Worm (Caenorhabditis elegans) whole organism, L4 larva: ENCODE data around the gene srw-60.
A peak's percentile ranks its signal among the peaks of the same experiment; 100 is the strongest.

Source experiments
- D1046.2 ChIP-seq: fragments of 200-800 bp; sonication (Bioruptor generic); IDR thresholded peaks from 2 replicates; pipeline ENCODE4 v1.3.6; 2022; ENCODE audit warnings: missing genetic modification characterization, missing compliant biosample characterization
- F37D6.2 ChIP-seq: sonication (generic microtip); optimal IDR thresholded peaks from 2 replicates; lab custom pipeline; 2016; ENCODE audit warnings: mild to moderate bottlenecking, missing genetic modification characterization, missing compliant biosample characterization
- R02D3.7 ChIP-seq: fragments of 150-350 bp; sonication (generic microtip); optimal IDR thresholded peaks from 3 replicates; lab custom pipeline; 2014; ENCODE audit warnings: missing biosample characterization, missing genetic modification characterization
- T26A8.4 ChIP-seq: fragments of 200-800 bp; sonication (Bioruptor generic); IDR thresholded peaks from 2 replicates; pipeline ENCODE4 v1.3.6; 2022; ENCODE audit warnings: missing genetic modification characterization, missing compliant biosample characterization
- Y105C5A.15 ChIP-seq: fragments of 200-800 bp; sonication (Bioruptor generic); IDR thresholded peaks from 2 replicates; pipeline ENCODE4 v1.3.6; 2022; ENCODE audit warnings: missing genetic modification characterization, missing compliant biosample characterization
- Y75B8A.6 ChIP-seq: fragments of 200-800 bp; sonication (Bioruptor generic); IDR thresholded peaks from 2 replicates; pipeline ENCODE4 v1.3.6; 2022; ENCODE audit warnings: missing genetic modification reagents, missing genetic modification characterization, missing compliant biosample characterization
- aly-2 ChIP-seq: sonication (generic microtip); optimal IDR thresholded peaks from 2 replicates; lab custom pipeline; 2018; ENCODE audit warnings: missing biosample characterization, missing genetic modification characterization
- arid-1 ChIP-seq: fragments of 200-800 bp; sonication (Bioruptor generic); conservative IDR thresholded peaks from 2 replicates; pipeline ENCODE4 v1.3.6; 2022; ENCODE audit warnings: missing genetic modification reagents, missing genetic modification characterization, missing compliant biosample characterization
- attf-4 ChIP-seq: sonication (generic microtip); optimal IDR thresholded peaks from 3 replicates; lab custom pipeline; 2017; ENCODE audit warnings: missing biosample characterization, missing genetic modification characterization
- ceh-20 ChIP-seq: fragments of 200-800 bp; sonication (Bioruptor generic); IDR thresholded peaks from 2 replicates; pipeline ENCODE4 v1.3.6; 2022; ENCODE audit warnings: missing genetic modification reagents, missing genetic modification characterization, missing compliant biosample characterization
- ceh-32 ChIP-seq: sonication (generic microtip); optimal IDR thresholded peaks from 2 replicates; lab custom pipeline; 2016; ENCODE audit warnings: mild to moderate bottlenecking, missing genetic modification characterization, missing compliant biosample characterization; ENCODE audit not compliant: poor library complexity
- ceh-62 ChIP-seq: sonication (generic microtip); optimal IDR thresholded peaks from 2 replicates; lab custom pipeline; 2017; ENCODE audit warnings: missing biosample characterization, missing genetic modification characterization
- ceh-82 ChIP-seq: sonication (generic microtip); optimal IDR thresholded peaks from 2 replicates; lab custom pipeline; 2017; ENCODE audit warnings: missing biosample characterization, missing genetic modification characterization
- ces-1 ChIP-seq: fragments of 150-350 bp; sonication (generic microtip); optimal IDR thresholded peaks from 4 replicates; lab custom pipeline; 2014; ENCODE audit warnings: missing biosample characterization, missing genetic modification reagents, missing genetic modification characterization
- cey-2 ChIP-seq: sonication (generic microtip); optimal IDR thresholded peaks from 3 replicates; lab custom pipeline; 2017; ENCODE audit warnings: missing genetic modification characterization, mild to moderate bottlenecking, missing compliant biosample characterization, antibody characterized with exemption, borderline replicate concordance; ENCODE audit not compliant: insufficient read depth
- daf-16 ChIP-seq, 3 experiments: sonication (generic microtip); optimal IDR thresholded peaks; 2 replicates each; lab custom pipeline; 2016 to 2017; ENCODE audit warnings: missing genetic modification characterization in 3 of 3, missing genetic modification reagents in 3 of 3, mild to moderate bottlenecking in 2 of 3, missing compliant biosample characterization in 2 of 3, missing biosample characterization in 1 of 3, moderate library complexity in 1 of 3
- dmd-6 ChIP-seq: fragments of 200-800 bp; sonication (Bioruptor generic); IDR thresholded peaks from 2 replicates; pipeline ENCODE4 v1.3.6; 2022; ENCODE audit warnings: missing genetic modification reagents, missing genetic modification characterization, missing compliant biosample characterization
- dmd-9 ChIP-seq: fragments of 200-800 bp; sonication (Bioruptor generic); IDR thresholded peaks from 2 replicates; pipeline ENCODE4 v1.3.6; 2022; ENCODE audit warnings: missing genetic modification reagents, missing genetic modification characterization, missing compliant biosample characterization
- dpl-1 ChIP-seq: fragments of 150-350 bp; optimal IDR thresholded peaks from 2 replicates; lab custom pipeline; 2014; ENCODE audit warnings: missing biosample characterization, missing genetic modification reagents, missing genetic modification characterization
- dve-1 ChIP-seq: sonication (generic microtip); optimal IDR thresholded peaks from 2 replicates; lab custom pipeline; 2017; ENCODE audit warnings: antibody characterized with exemption, mild to moderate bottlenecking, missing genetic modification characterization, missing compliant biosample characterization; ENCODE audit not compliant: insufficient read depth
- fos-1 ChIP-seq: fragments of 150-350 bp; optimal IDR thresholded peaks from 2 replicates; lab custom pipeline; 2014; ENCODE audit warnings: missing biosample characterization, missing genetic modification characterization
- gei-8 ChIP-seq: fragments of 200-800 bp; sonication (Bioruptor generic); optimal IDR thresholded peaks from 2 replicates; lab custom pipeline; 2018; ENCODE audit warnings: mild to moderate bottlenecking, missing genetic modification characterization, missing compliant biosample characterization
- hif-1 ChIP-seq, 2 experiments: sonication (generic microtip); optimal IDR thresholded peaks; 2 replicates each; lab custom pipeline; 2016 to 2017; ENCODE audit warnings: missing compliant biosample characterization in 2 of 2, missing genetic modification characterization in 2 of 2, missing genetic modification reagents in 2 of 2, missing genotype in 2 of 2, mild to moderate bottlenecking in 1 of 2
- hlh-11 ChIP-seq: fragments of 200-800 bp; sonication (Bioruptor generic); optimal IDR thresholded peaks from 2 replicates; lab custom pipeline; 2018; ENCODE audit warnings: mild to moderate bottlenecking, missing genetic modification characterization, missing compliant biosample characterization
- jun-1 ChIP-seq: fragments of 150-350 bp; optimal IDR thresholded peaks from 2 replicates; lab custom pipeline; 2014; ENCODE audit warnings: missing biosample characterization, missing genetic modification reagents, missing genetic modification characterization
- lim-7 ChIP-seq: fragments of 200-800 bp; sonication (Bioruptor generic); IDR thresholded peaks from 2 replicates; pipeline ENCODE4 v1.3.6; 2022; ENCODE audit warnings: missing genetic modification characterization, missing compliant biosample characterization
- lin-1 ChIP-seq: fragments of 200-800 bp; sonication (Bioruptor generic); IDR thresholded peaks from 2 replicates; pipeline ENCODE4 v1.3.6; 2022; ENCODE audit warnings: missing genetic modification reagents, missing genetic modification characterization, missing compliant biosample characterization
- lin-39 ChIP-seq: fragments of 150-350 bp; optimal IDR thresholded peaks from 2 replicates; lab custom pipeline; 2014; ENCODE audit warnings: missing biosample characterization, missing genetic modification reagents, missing genetic modification characterization
- mep-1 ChIP-seq: fragments of 150-350 bp; sonication (generic microtip); optimal IDR thresholded peaks from 3 replicates; lab custom pipeline; 2014; ENCODE audit warnings: missing biosample characterization, missing genetic modification characterization
- mxl-2 ChIP-seq: fragments of 200-800 bp; sonication (Bioruptor generic); conservative IDR thresholded peaks from 2 replicates; pipeline ENCODE4 v1.3.6; 2022; ENCODE audit warnings: missing genetic modification reagents, missing genetic modification characterization, missing compliant biosample characterization
- nhr-10 ChIP-seq: fragments of 150-350 bp; optimal IDR thresholded peaks from 2 replicates; lab custom pipeline; 2014; ENCODE audit warnings: missing biosample characterization, missing genetic modification characterization
- nhr-28 ChIP-seq: fragments of 150-350 bp; optimal IDR thresholded peaks from 2 replicates; lab custom pipeline; 2014; ENCODE audit warnings: missing biosample characterization, missing genetic modification characterization
- nhr-6 ChIP-seq: fragments of 150-350 bp; optimal IDR thresholded peaks from 2 replicates; lab custom pipeline; 2014; ENCODE audit warnings: missing biosample characterization, missing genetic modification characterization
- nhr-77 ChIP-seq: fragments of 150-350 bp; optimal IDR thresholded peaks from 2 replicates; lab custom pipeline; 2014; ENCODE audit warnings: missing biosample characterization, missing genetic modification characterization
- php-3 ChIP-seq: fragments of 200-800 bp; sonication (Bioruptor generic); IDR thresholded peaks from 2 replicates; pipeline ENCODE4 v1.3.6; 2022; ENCODE audit warnings: missing genetic modification reagents, missing genetic modification characterization, missing compliant biosample characterization
- rbr-2 ChIP-seq: sonication (generic microtip); optimal IDR thresholded peaks from 2 replicates; lab custom pipeline; 2016; ENCODE audit warnings: missing genotype, missing genetic modification characterization, missing compliant biosample characterization
- saeg-2 ChIP-seq: fragments of 200-800 bp; sonication (Bioruptor generic); IDR thresholded peaks from 2 replicates; pipeline ENCODE4 v1.3.6; 2022; ENCODE audit warnings: missing genetic modification reagents, missing genetic modification characterization, missing compliant biosample characterization
- set-16 ChIP-seq: fragments of 200-800 bp; sonication (Bioruptor generic); IDR thresholded peaks from 2 replicates; pipeline ENCODE4 v1.3.6; 2022; ENCODE audit warnings: missing genetic modification reagents, missing genetic modification characterization, missing compliant biosample characterization
- spr-1 ChIP-seq: sonication (generic microtip); optimal IDR thresholded peaks from 2 replicates; lab custom pipeline; 2016; ENCODE audit warnings: mild to moderate bottlenecking, missing genetic modification characterization, missing compliant biosample characterization
- tag-97 ChIP-seq: fragments of 200-800 bp; sonication (Bioruptor generic); IDR thresholded peaks from 2 replicates; pipeline ENCODE4 v1.3.6; 2022; ENCODE audit warnings: missing genetic modification characterization, missing compliant biosample characterization
- tra-1 ChIP-seq: fragments of 200-800 bp; sonication (Bioruptor generic); IDR thresholded peaks from 2 replicates; pipeline ENCODE4 v1.3.6; 2022; ENCODE audit warnings: missing genetic modification reagents, missing genetic modification characterization, missing compliant biosample characterization
- vab-7 ChIP-seq: fragments of 200-800 bp; sonication (Bioruptor generic); IDR thresholded peaks from 2 replicates; pipeline ENCODE4 v1.3.6; 2022; ENCODE audit warnings: missing genetic modification reagents, missing genetic modification characterization, missing compliant biosample characterization
- zfp-3 ChIP-seq: fragments of 200-800 bp; sonication (Bioruptor generic); conservative IDR thresholded peaks from 2 replicates; pipeline ENCODE4 v1.3.6; 2022; ENCODE audit warnings: missing genetic modification reagents, missing genetic modification characterization, missing compliant biosample characterization
- zip-11 ChIP-seq: fragments of 200-800 bp; sonication (Bioruptor generic); IDR thresholded peaks from 2 replicates; pipeline ENCODE4 v1.3.6; 2022; ENCODE audit warnings: missing genetic modification characterization, missing compliant biosample characterization
- zip-2 ChIP-seq: fragments of 150-350 bp; optimal IDR thresholded peaks from 2 replicates; lab custom pipeline; 2014; ENCODE audit warnings: missing biosample characterization, missing genetic modification characterization
- ztf-7 ChIP-seq: fragments of 150-350 bp; optimal IDR thresholded peaks from 2 replicates; lab custom pipeline; 2014; ENCODE audit warnings: missing biosample characterization, missing genetic modification characterization

Gene srw-60

ce11 chrII:2920817-2921458 is 37.5 kb upstream of the srw-60 start (continued):
- TF ChIP-seq mep-1: peak; percentile 49
- TF ChIP-seq mxl-2 (GFP tag; lab: Robert Waterston, UW): no peak; the same call in 1 of the 2 replicates
- TF ChIP-seq lim-7 (GFP tag; lab: Robert Waterston, UW): no peak
- TF ChIP-seq D1046.2 (GFP tag; lab: Robert Waterston, UW): no peak
- peak; percentile 41; the same call in 1 of the 2 replicates for TF ChIP-seq tra-1 (GFP tag; lab: Robert Waterston, UW)
- no peak for TF ChIP-seq saeg-2 (GFP tag; lab: Robert Waterston, UW)
- no peak for TF ChIP-seq ceh-32 (tag; lab: Kevin White, UChicago)
- TF ChIP-seq fos-1 (tag; lab: Kevin White, UChicago): no peak
- TF ChIP-seq zip-11 (GFP tag; lab: Robert Waterston, UW): no peak
- no peak for TF ChIP-seq aly-2 (tag; lab: Kevin White, UChicago)
- no peak for TF ChIP-seq nhr-6
- peak; percentile 14 for TF ChIP-seq nhr-28
- no peak for TF ChIP-seq jun-1 (tag; lab: Kevin White, UChicago)
- TF ChIP-seq vab-7 (GFP tag; lab: Robert Waterston, UW): no peak
- no peak for TF ChIP-seq Y105C5A.15 (GFP tag; lab: Robert Waterston, UW)
- TF ChIP-seq lin-1: peak; percentile 50; the same call in 1 of the 2 replicates
- no peak for TF ChIP-seq F37D6.2 (tag; lab: Kevin White, UChicago)
- TF ChIP-seq, all 104 proteins: peak for 37

- TF ChIP-seq tag-97 (GFP tag; lab: Robert Waterston, UW) (no peak), T26A8.4 (GFP tag; lab: Robert Waterston, UW) (no peak), set-16 (GFP tag; lab: Robert Waterston, UW) (peak; percentile 66), ztf-7 (tag; lab: Kevin White, UChicago) (no peak), R02D3.7 (tag; lab: Kevin White, UChicago) (no peak)
- TF ChIP-seq, all 104 proteins: peak for 1
Observed at ce11 chrII:2921860-2922259, 36.5 kb upstream of the srw-60 start.

DNA sequence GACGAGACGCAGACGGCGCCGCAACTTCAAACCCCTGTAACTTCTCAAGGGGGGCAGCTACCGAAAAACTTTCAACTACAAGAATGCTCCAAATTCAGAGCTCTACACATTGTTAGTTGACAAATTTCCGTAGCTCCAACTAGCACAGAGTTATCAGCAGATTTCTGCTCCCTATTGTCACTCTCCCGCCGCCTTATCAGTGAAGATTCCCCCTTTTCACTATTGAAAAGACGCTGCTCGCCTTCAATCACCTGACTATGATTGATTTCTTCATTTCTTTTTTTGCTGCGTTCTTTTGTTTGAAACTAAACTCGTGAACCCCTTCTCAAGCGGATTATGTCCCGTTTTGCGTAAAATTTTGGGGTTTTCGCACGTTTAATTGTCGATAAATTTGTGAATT is 36.0 kb upstream of the srw-60 start:
- TF ChIP-seq php-3 (GFP tag; lab: Robert Waterston, UW) (no peak), zfp-3 (GFP tag; lab: Robert Waterston, UW) (no peak), cey-2 (tag; lab: Kevin White, UChicago) (no peak), tra-1 (GFP tag; lab: Robert Waterston, UW) (no peak), hif-1 (tag; optimal IDR thresholded peaks at IDR 0.05; lab: Kevin White, UChicago) (peak in 1 of 2 experiments; percentile 3), arid-1 (GFP tag; lab: Robert Waterston, UW) (no peak), fos-1 (tag; lab: Kevin White, UChicago) (no peak), hlh-11 (tag; lab: Kevin White, UChicago) (peak; percentile 49), zip-2 (no peak), ceh-20 (no peak), rbr-2 (no peak), lin-1 (peak; percentile 10; the same call in 1 of the 2 replicates), attf-4 (no peak), nhr-10 (no peak), gei-8 (GFP tag; lab: Kevin White, UChicago) (no peak), daf-16 (GFP tag; optimal IDR thresholded peaks at IDR 0.05; lab: Kevin White, UChicago) (no peak), daf-16 (tag; optimal IDR thresholded peaks at IDR 0.05; lab: Kevin White, UChicago) (peak; percentile 33), dmd-6 (peak; percentile 41), dmd-9 (GFP tag; lab: Robert Waterston, UW) (no peak), nhr-77 (tag; lab: Kevin White, UChicago) (no peak), ces-1 (GFP tag; lab: Kevin White, UChicago) (no peak), spr-1 (tag; lab: Kevin White, UChicago) (no peak), ceh-62 (no peak), aly-2 (tag; lab: Kevin White, UChicago) (no peak), saeg-2 (GFP tag; lab: Robert Waterston, UW) (no peak), dve-1 (peak; percentile 57), lin-39 (tag; lab: Kevin White, UChicago) (no peak), mep-1 (no peak), dpl-1 (GFP tag; lab: Kevin White, UChicago) (no peak), ceh-82 (tag; lab: Kevin White, UChicago) (no peak), lim-7 (GFP tag; lab: Robert Waterston, UW) (no peak), Y75B8A.6 (GFP tag; lab: Robert Waterston, UW) (no peak)
